Worm (Caenorhabditis elegans) whole organism, midembryonic: ENCODE results near the gene F47B10.8.

Experiments used
- T22C8.4 ChIP-seq: fragments of 200-800 bp; sonication (Bioruptor generic); IDR thresholded peaks from 2 replicates; pipeline ENCODE4 v1.3.6; 2022; ENCODE audit warnings: missing genetic modification characterization, missing compliant biosample characterization
- flt-1 ChIP-seq: fragments of 200-800 bp; sonication (Bioruptor generic); IDR thresholded peaks from 2 replicates; pipeline ENCODE4 v1.3.6; 2022; ENCODE audit warnings: missing genetic modification characterization, missing compliant biosample characterization
- tab-1 ChIP-seq: fragments of 200-800 bp; sonication (Bioruptor generic); IDR thresholded peaks from 2 replicates; pipeline ENCODE4 v1.3.6; 2022; ENCODE audit warnings: missing genetic modification characterization, missing compliant biosample characterization
- ztf-23 ChIP-seq: fragments of 200-800 bp; sonication (Bioruptor generic); IDR thresholded peaks from 2 replicates; pipeline ENCODE4 v1.3.6; 2022; ENCODE audit warnings: missing genetic modification reagents, missing genetic modification characterization, missing compliant biosample characterization

DNA sequence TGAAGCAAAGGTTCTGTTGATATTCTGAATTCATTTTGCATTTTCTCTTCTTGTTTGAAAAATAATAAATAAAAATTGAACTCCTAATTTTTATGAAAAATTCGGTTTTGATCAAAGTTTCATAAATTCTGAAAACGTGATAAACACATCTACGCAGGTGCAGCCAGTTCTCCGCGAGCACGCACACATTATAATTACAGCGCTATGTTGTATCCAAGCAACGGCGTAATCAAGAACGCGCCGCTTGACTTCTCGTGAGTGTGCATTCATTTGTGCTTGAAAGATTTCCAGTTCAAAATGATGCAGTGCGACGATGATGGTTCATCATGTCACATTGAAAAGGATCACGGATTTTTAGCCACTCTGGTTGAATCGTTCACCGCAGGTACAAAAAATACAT lies 18.7 kb downstream of the F47B10.8 start, which contains the start of gene F47B10.3:
- TF ChIP-seq T22C8.4: no peak
- no peak for TF ChIP-seq ztf-23
- no peak for TF ChIP-seq flt-1 (GFP tag; lab: Robert Waterston, UW)
- no peak for TF ChIP-seq tab-1
